Worm (Caenorhabditis elegans) whole organism, young adult: Measurements from ENCODE around the gene ugt-60.

Experiments
- F49E8.2 ChIP-seq: sonication (generic microtip); optimal IDR thresholded peaks from 3 replicates; lab custom pipeline; 2017; ENCODE audit warnings: missing genetic modification characterization, mild to moderate bottlenecking, missing compliant biosample characterization, antibody characterized with exemption, moderate library complexity; ENCODE audit not compliant: insufficient read depth
- F57A8.1 ChIP-seq: fragments of 200-800 bp; sonication (Bioruptor generic); optimal IDR thresholded peaks from 2 replicates; lab custom pipeline; 2018; ENCODE audit warnings: mild to moderate bottlenecking, missing genetic modification characterization, moderate library complexity, missing compliant biosample characterization
- Y56A3A.18 ChIP-seq: fragments of 200-800 bp; sonication (Bioruptor generic); IDR thresholded peaks from 2 replicates; pipeline ENCODE4 v1.3.6; 2022; ENCODE audit warnings: missing genetic modification reagents, missing genetic modification characterization, missing compliant biosample characterization
- Y95B8A.8 ChIP-seq: fragments of 200-800 bp; sonication (Bioruptor generic); IDR thresholded peaks from 2 replicates; pipeline ENCODE4 v1.3.6; 2022; ENCODE audit warnings: missing genetic modification reagents, missing genetic modification characterization, missing compliant biosample characterization
- ceh-100 ChIP-seq: fragments of 200-800 bp; sonication (Bioruptor generic); IDR thresholded peaks from 2 replicates; pipeline ENCODE4 v1.3.6; 2022; ENCODE audit warnings: missing genetic modification reagents, missing genetic modification characterization, missing compliant biosample characterization
- ceh-91 ChIP-seq: fragments of 200-800 bp; sonication (Bioruptor generic); IDR thresholded peaks from 2 replicates; pipeline ENCODE4 v1.3.6; 2022; ENCODE audit warnings: missing genetic modification reagents, missing genetic modification characterization, missing compliant biosample characterization
- ets-4 ChIP-seq: fragments of 200-800 bp; sonication (Bioruptor generic); optimal IDR thresholded peaks from 2 replicates; lab custom pipeline; 2018; ENCODE audit warnings: mild to moderate bottlenecking, missing genetic modification characterization, missing compliant biosample characterization
- him-1 ChIP-seq: sonication (generic microtip); optimal IDR thresholded peaks from 2 replicates; lab custom pipeline; 2016; ENCODE audit warnings: missing genotype, missing genetic modification reagents, missing genetic modification characterization, missing compliant biosample characterization
- nfya-1 ChIP-seq: sonication (generic microtip); optimal IDR thresholded peaks from 2 replicates; lab custom pipeline; 2017; ENCODE audit warnings: antibody characterized with exemption, missing compliant biosample characterization, missing genetic modification characterization, borderline replicate concordance; ENCODE audit not compliant: insufficient read depth
- pbrm-1 ChIP-seq: fragments of 200-800 bp; sonication (Bioruptor generic); IDR thresholded peaks from 2 replicates; pipeline ENCODE4 v1.3.6; 2022; ENCODE audit warnings: missing genetic modification reagents, missing genetic modification characterization, missing compliant biosample characterization
- rcor-1 ChIP-seq: fragments of 200-800 bp; sonication (Bioruptor generic); IDR thresholded peaks from 2 replicates; pipeline ENCODE4 v1.3.6; 2022; ENCODE audit warnings: missing genetic modification reagents, missing genetic modification characterization, missing compliant biosample characterization
- snpc-1.1 ChIP-seq: sonication (generic microtip); optimal IDR thresholded peaks from 2 replicates; lab custom pipeline; 2017; ENCODE audit warnings: missing genetic modification characterization, mild to moderate bottlenecking, missing compliant biosample characterization, antibody characterized with exemption, moderate library complexity, missing genotype, missing genetic modification reagents; ENCODE audit not compliant: insufficient read depth
- ztf-26 ChIP-seq: sonication (generic microtip); optimal IDR thresholded peaks from 2 replicates; lab custom pipeline; 2017; ENCODE audit warnings: missing genetic modification characterization, missing compliant biosample characterization
- ztf-6 ChIP-seq: fragments of 200-800 bp; sonication (Bioruptor generic); IDR thresholded peaks from 2 replicates; pipeline ENCODE4 v1.3.6; 2022; ENCODE audit warnings: missing genetic modification reagents, missing genetic modification characterization, missing compliant biosample characterization

ce11 chrIII:9696417-9696816, 17.6 kb upstream of the ugt-60 start, which contains the start of gene bud-31:
- TF ChIP-seq ztf-26 (tag; lab: Kevin White, UChicago) (no peak), ceh-91 (GFP tag; lab: Robert Waterston, UW) (no peak), ztf-6 (GFP tag; lab: Robert Waterston, UW) (no peak), ets-4 (GFP tag; lab: Kevin White, UChicago) (no peak), nfya-1 (tag; lab: Kevin White, UChicago) (no peak), him-1 (tag; lab: Kevin White, UChicago) (no peak), pbrm-1 (GFP tag; lab: Robert Waterston, UW) (no peak), snpc-1.1 (no peak), F49E8.2 (tag; lab: Kevin White, UChicago) (no peak), Y95B8A.8 (no peak), Y56A3A.18 (GFP tag; lab: Robert Waterston, UW) (no peak), rcor-1 (GFP tag; lab: Robert Waterston, UW) (no peak), F57A8.1 (GFP tag; lab: Kevin White, UChicago) (no peak), ceh-100 (GFP tag; lab: Robert Waterston, UW) (no peak)
